Worm (Caenorhabditis elegans) whole organism, L4 larva: ENCODE data around the gene crn-6.

Source experiments
- D1046.2 ChIP-seq: fragments of 200-800 bp; sonication (Bioruptor generic); IDR thresholded peaks from 2 replicates; pipeline ENCODE4 v1.3.6; 2022; ENCODE audit warnings: missing genetic modification characterization, missing compliant biosample characterization
- F26F4.8 ChIP-seq: fragments of 200-800 bp; sonication (Bioruptor generic); conservative IDR thresholded peaks from 2 replicates; pipeline ENCODE4 v1.3.6; 2022; ENCODE audit warnings: missing genetic modification characterization, missing compliant biosample characterization
- F37D6.2 ChIP-seq: sonication (generic microtip); optimal IDR thresholded peaks from 2 replicates; lab custom pipeline; 2016; ENCODE audit warnings: mild to moderate bottlenecking, missing genetic modification characterization, missing compliant biosample characterization
- T26A8.4 ChIP-seq: fragments of 200-800 bp; sonication (Bioruptor generic); IDR thresholded peaks from 2 replicates; pipeline ENCODE4 v1.3.6; 2022; ENCODE audit warnings: missing genetic modification characterization, missing compliant biosample characterization
- Y5F2A.4 ChIP-seq: fragments of 200-800 bp; sonication (Bioruptor generic); optimal IDR thresholded peaks from 2 replicates; lab custom pipeline; 2018; ENCODE audit warnings: mild to moderate bottlenecking, missing genetic modification characterization, missing compliant biosample characterization
- aha-1 ChIP-seq: fragments of 150-350 bp; peaks from one replicate; lab custom pipeline; 2014; ENCODE audit warnings: missing biosample characterization, missing genetic modification characterization
- ama-1 ChIP-seq: fragments of 150-350 bp; optimal IDR thresholded peaks from 2 replicates; lab custom pipeline; 2014; ENCODE audit warnings: inconsistent platforms, mixed read lengths
- arid-1 ChIP-seq: fragments of 200-800 bp; sonication (Bioruptor generic); conservative IDR thresholded peaks from 2 replicates; pipeline ENCODE4 v1.3.6; 2022; ENCODE audit warnings: missing genetic modification reagents, missing genetic modification characterization, missing compliant biosample characterization
- ceh-32 ChIP-seq: sonication (generic microtip); optimal IDR thresholded peaks from 2 replicates; lab custom pipeline; 2016; ENCODE audit warnings: mild to moderate bottlenecking, missing genetic modification characterization, missing compliant biosample characterization; ENCODE audit not compliant: poor library complexity
- daf-16 ChIP-seq, 3 experiments: sonication (generic microtip); optimal IDR thresholded peaks; 2 replicates each; lab custom pipeline; 2016 to 2017; ENCODE audit warnings: missing genetic modification characterization in 3 of 3, missing genetic modification reagents in 3 of 3, mild to moderate bottlenecking in 2 of 3, missing compliant biosample characterization in 2 of 3, missing biosample characterization in 1 of 3, moderate library complexity in 1 of 3
- daf-19 ChIP-seq: fragments of 200-800 bp; sonication (Bioruptor generic); conservative IDR thresholded peaks from 2 replicates; pipeline ENCODE4 v1.3.6; 2022; ENCODE audit warnings: missing genetic modification characterization, missing compliant biosample characterization
- daf-8 ChIP-seq: fragments of 200-800 bp; sonication (Bioruptor generic); IDR thresholded peaks from 2 replicates; pipeline ENCODE4 v1.3.6; 2022; ENCODE audit warnings: missing genetic modification characterization, missing compliant biosample characterization
- dpl-1 ChIP-seq: fragments of 150-350 bp; optimal IDR thresholded peaks from 2 replicates; lab custom pipeline; 2014; ENCODE audit warnings: missing biosample characterization, missing genetic modification reagents, missing genetic modification characterization
- dve-1 ChIP-seq: sonication (generic microtip); optimal IDR thresholded peaks from 2 replicates; lab custom pipeline; 2017; ENCODE audit warnings: antibody characterized with exemption, mild to moderate bottlenecking, missing genetic modification characterization, missing compliant biosample characterization; ENCODE audit not compliant: insufficient read depth
- egl-27 ChIP-seq: sonication (generic microtip); optimal IDR thresholded peaks from 3 replicates; lab custom pipeline; 2017; ENCODE audit warnings: missing biosample characterization, missing genetic modification reagents, missing genetic modification characterization
- hmg-1.1 ChIP-seq: fragments of 200-800 bp; sonication (Bioruptor generic); IDR thresholded peaks from 2 replicates; pipeline ENCODE4 v1.3.6; 2022; ENCODE audit warnings: missing genetic modification reagents, missing genetic modification characterization, missing compliant biosample characterization
- lin-1 ChIP-seq: fragments of 200-800 bp; sonication (Bioruptor generic); IDR thresholded peaks from 2 replicates; pipeline ENCODE4 v1.3.6; 2022; ENCODE audit warnings: missing genetic modification reagents, missing genetic modification characterization, missing compliant biosample characterization
- lin-13 ChIP-seq: fragments of 150-350 bp; optimal IDR thresholded peaks from 2 replicates; lab custom pipeline; 2014; ENCODE audit warnings: missing biosample characterization, missing genetic modification reagents, missing genetic modification characterization
- lin-29 ChIP-seq: fragments of 200-800 bp; sonication (Bioruptor generic); IDR thresholded peaks from 2 replicates; pipeline ENCODE4 v1.3.6; 2022; ENCODE audit warnings: missing genetic modification reagents, missing genetic modification characterization, missing compliant biosample characterization
- lsy-2 ChIP-seq, 2 experiments: fragments of 150-350 bp in 1 of 2; sonication (generic microtip) in 1 of 2; optimal IDR thresholded peaks; 2 replicates each; lab custom pipeline; 2014 to 2017; ENCODE audit warnings: missing biosample characterization in 2 of 2, missing genetic modification characterization in 2 of 2
- madf-5 ChIP-seq, 2 experiments: fragments of 200-800 bp; sonication (Bioruptor generic); IDR thresholded peaks; 2 replicates each; pipeline ENCODE4 v1.3.6; 2022; ENCODE audit warnings: missing compliant biosample characterization in 2 of 2, missing genetic modification characterization in 2 of 2
- madf-9 ChIP-seq: fragments of 200-800 bp; sonication (Bioruptor generic); conservative IDR thresholded peaks from 2 replicates; pipeline ENCODE4 v1.3.6; 2022; ENCODE audit warnings: missing genetic modification reagents, missing genetic modification characterization, missing compliant biosample characterization
- mdl-1 ChIP-seq, 2 experiments: fragments of 150-350 bp in 1 of 2; sonication (generic microtip) in 1 of 2; optimal IDR thresholded peaks; 2 replicates each; lab custom pipeline; 2014 to 2017; ENCODE audit warnings: missing biosample characterization in 2 of 2, missing genetic modification characterization in 2 of 2
- mep-1 ChIP-seq: fragments of 150-350 bp; sonication (generic microtip); optimal IDR thresholded peaks from 3 replicates; lab custom pipeline; 2014; ENCODE audit warnings: missing biosample characterization, missing genetic modification characterization
- mes-2 ChIP-seq: sonication (generic microtip); optimal IDR thresholded peaks from 2 replicates; lab custom pipeline; 2016; ENCODE audit warnings: missing genotype, mild to moderate bottlenecking, missing genetic modification characterization, missing compliant biosample characterization; ENCODE audit not compliant: poor library complexity, severe bottlenecking
- mxl-2 ChIP-seq: fragments of 200-800 bp; sonication (Bioruptor generic); conservative IDR thresholded peaks from 2 replicates; pipeline ENCODE4 v1.3.6; 2022; ENCODE audit warnings: missing genetic modification reagents, missing genetic modification characterization, missing compliant biosample characterization
- nhr-25 ChIP-seq: sonication (generic microtip); optimal IDR thresholded peaks from 2 replicates; lab custom pipeline; 2017; ENCODE audit warnings: missing genetic modification characterization, mild to moderate bottlenecking, missing compliant biosample characterization, antibody characterized with exemption, moderate library complexity, borderline replicate concordance; ENCODE audit not compliant: insufficient read depth
- nhr-42 ChIP-seq: fragments of 200-800 bp; sonication (Bioruptor generic); IDR thresholded peaks from 2 replicates; pipeline ENCODE4 v1.3.6; 2022; ENCODE audit warnings: missing genetic modification characterization, missing compliant biosample characterization
- nhr-6 ChIP-seq: fragments of 150-350 bp; optimal IDR thresholded peaks from 2 replicates; lab custom pipeline; 2014; ENCODE audit warnings: missing biosample characterization, missing genetic modification characterization
- pha-4 ChIP-seq, 2 experiments: fragments of 150-350 bp in 1 of 2; fragments of 200-800 bp in 1 of 2; sonication (Bioruptor generic) in 1 of 2; IDR thresholded peaks in 1 of 2; optimal IDR thresholded peaks in 1 of 2; 2 replicates each; pipeline versions ENCODE4 v1.3.6 to Lab custom; 2014 to 2022; ENCODE audit warnings: missing genetic modification characterization in 2 of 2, missing genetic modification reagents in 2 of 2, missing biosample characterization in 1 of 2, missing compliant biosample characterization in 1 of 2
- php-3 ChIP-seq: fragments of 200-800 bp; sonication (Bioruptor generic); IDR thresholded peaks from 2 replicates; pipeline ENCODE4 v1.3.6; 2022; ENCODE audit warnings: missing genetic modification reagents, missing genetic modification characterization, missing compliant biosample characterization
- pqm-1 ChIP-seq: sonication (generic microtip); optimal IDR thresholded peaks from 2 replicates; lab custom pipeline; 2017; ENCODE audit warnings: missing biosample characterization, missing genetic modification characterization
- saeg-2 ChIP-seq: fragments of 200-800 bp; sonication (Bioruptor generic); IDR thresholded peaks from 2 replicates; pipeline ENCODE4 v1.3.6; 2022; ENCODE audit warnings: missing genetic modification reagents, missing genetic modification characterization, missing compliant biosample characterization
- unc-130 ChIP-seq: sonication (generic microtip); optimal IDR thresholded peaks from 2 replicates; lab custom pipeline; 2016; ENCODE audit warnings: missing genetic modification reagents, missing genetic modification characterization, missing compliant biosample characterization
- unc-39 ChIP-seq: sonication (generic microtip); optimal IDR thresholded peaks from 2 replicates; lab custom pipeline; 2017; ENCODE audit warnings: missing biosample characterization, missing genetic modification characterization
- zip-11 ChIP-seq: fragments of 200-800 bp; sonication (Bioruptor generic); IDR thresholded peaks from 2 replicates; pipeline ENCODE4 v1.3.6; 2022; ENCODE audit warnings: missing genetic modification characterization, missing compliant biosample characterization

Gene crn-6

ce11 chrIII:9329266-9329665, 37.8 kb upstream of the crn-6 start, which contains the start of gene C40H1.3:
Gene C40H1.3, minus strand, starts transcription at chrIII:9329366.
- TF ChIP-seq saeg-2 (GFP tag; lab: Robert Waterston, UW) (no peak), Y5F2A.4 (no peak), daf-8 (no peak), T26A8.4 (GFP tag; lab: Robert Waterston, UW) (no peak), ama-1 (no peak), pha-4 (GFP tag; IDR thresholded peaks at IDR 0.05; lab: Robert Waterston, UW) (no peak), pha-4 (tag; optimal IDR thresholded peaks at IDR 0.05; lab: Kevin White, UChicago) (no peak), mxl-2 (GFP tag; lab: Robert Waterston, UW) (no peak), F37D6.2 (no peak), egl-27 (no peak), F26F4.8 (no peak), madf-5 (GFP tag; IDR thresholded peaks at IDR 0.05; lab: Robert Waterston, UW) (no peak), zip-11 (GFP tag; lab: Robert Waterston, UW) (no peak), D1046.2 (no peak), php-3 (GFP tag; lab: Robert Waterston, UW) (no peak), nhr-25 (no peak), madf-9 (GFP tag; lab: Robert Waterston, UW) (no peak), nhr-42 (GFP tag; lab: Robert Waterston, UW) (no peak), lin-1 (GFP tag; lab: Robert Waterston, UW) (no peak), lin-13 (GFP tag; lab: Kevin White, UChicago) (no peak), lin-29 (no peak)

DNA sequence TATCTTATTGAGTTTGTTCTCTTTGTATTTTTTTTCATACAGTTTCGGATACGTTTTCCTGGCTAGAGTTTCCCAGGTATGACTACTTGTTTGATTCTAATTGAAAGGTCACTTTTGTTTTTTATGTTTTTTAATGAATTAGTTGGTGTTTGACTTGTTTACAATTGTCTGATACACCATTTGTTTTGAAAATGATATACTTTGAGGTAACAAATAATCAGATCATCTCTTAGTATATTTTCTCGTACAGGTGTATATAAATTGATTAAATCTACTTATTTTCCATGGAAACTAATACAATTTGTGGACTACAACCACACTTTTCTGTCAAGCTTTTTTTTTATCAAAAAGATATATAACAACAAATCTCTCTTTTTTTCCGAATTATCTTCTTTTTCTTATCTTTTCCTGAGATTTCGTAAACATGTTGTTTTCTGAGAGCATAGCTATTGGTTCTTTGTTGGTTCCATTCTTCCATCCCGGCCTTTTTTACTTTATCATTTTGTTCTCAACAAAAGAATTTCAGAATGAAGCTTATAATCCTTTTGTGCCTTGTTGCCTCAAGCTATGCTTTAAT, 37.2 kb upstream of the crn-6 start, which contains the start of gene ttr-5:
TSS of gene ttr-5 (plus strand) at position 527 of the 577 bp plus-strand sequence.
- TF ChIP-seq daf-19 = no peak
- TF ChIP-seq Y5F2A.4 = no peak
- TF ChIP-seq lsy-2 (tag; optimal IDR thresholded peaks at IDR 0.05; lab: Kevin White, UChicago) = no peak
- peak; percentile 91 for TF ChIP-seq aha-1 (tag; lab: Kevin White, UChicago)
- TF ChIP-seq unc-39 (tag; lab: Kevin White, UChicago) = no peak
- no peak for TF ChIP-seq arid-1 (GFP tag; lab: Robert Waterston, UW)
- TF ChIP-seq nhr-42 (GFP tag; lab: Robert Waterston, UW) = no peak
- peak in 1 of 2 experiments; percentile 62 for TF ChIP-seq daf-16 (GFP tag; optimal IDR thresholded peaks at IDR 0.05; lab: Kevin White, UChicago)
- no peak for TF ChIP-seq daf-16 (tag; optimal IDR thresholded peaks at IDR 0.05; lab: Kevin White, UChicago)

ce11 chrIII:9331084-9331564, 35.9 kb upstream of the crn-6 start, which contains the start of gene ufc-1:
Gene ufc-1, plus strand, starts transcription at chrIII:9331514.
- TF ChIP-seq aha-1 (tag; lab: Kevin White, UChicago) = peak; percentile 43
- peak; percentile 14 for TF ChIP-seq dve-1 (tag; lab: Kevin White, UChicago)
- peak; percentile 4 for TF ChIP-seq dpl-1 (GFP tag; lab: Kevin White, UChicago)
- TF ChIP-seq mes-2 (tag; lab: Kevin White, UChicago) = peak; percentile 61
- TF ChIP-seq pqm-1 (tag; lab: Kevin White, UChicago) = no peak
- TF ChIP-seq lsy-2 (tag; optimal IDR thresholded peaks at IDR 0.05; lab: Kevin White, UChicago) = peak in 1 of 2 experiments; percentile 68

ce11 chrIII:9334174-9334573, 32.9 kb upstream of the crn-6 start, which contains the start of gene elo-4:
Gene elo-4, minus strand, starts transcription at chrIII:9334274.
- TF ChIP-seq mep-1 = no peak
- no peak for TF ChIP-seq ceh-32 (tag; lab: Kevin White, UChicago)
- TF ChIP-seq pha-4 (GFP tag; IDR thresholded peaks at IDR 0.05; lab: Robert Waterston, UW) = no peak
- TF ChIP-seq pha-4 (tag; optimal IDR thresholded peaks at IDR 0.05; lab: Kevin White, UChicago) = no peak
- no peak for TF ChIP-seq nhr-6
- no peak for TF ChIP-seq mdl-1 (tag; optimal IDR thresholded peaks at IDR 0.05; lab: Kevin White, UChicago)
- TF ChIP-seq unc-130 (GFP tag; lab: Kevin White, UChicago) = no peak
- TF ChIP-seq hmg-1.1 = no peak
- no peak for TF ChIP-seq unc-39 (tag; lab: Kevin White, UChicago)
- no peak for TF ChIP-seq daf-8
